Fruit fly (Drosophila melanogaster): ENCODE data around the gene ebd1.

ebd1 gene

dm6 chr3L:695510-695909 is 10.2 kb upstream of the ebd1 start:
- TF ChIP-seq Hnf4 (GFP tag; optimal IDR thresholded peaks at IDR 0.05): no peak
- no peak for TF ChIP-seq Dfd (GFP tag; optimal IDR thresholded peaks at IDR 0.05)

DNA sequence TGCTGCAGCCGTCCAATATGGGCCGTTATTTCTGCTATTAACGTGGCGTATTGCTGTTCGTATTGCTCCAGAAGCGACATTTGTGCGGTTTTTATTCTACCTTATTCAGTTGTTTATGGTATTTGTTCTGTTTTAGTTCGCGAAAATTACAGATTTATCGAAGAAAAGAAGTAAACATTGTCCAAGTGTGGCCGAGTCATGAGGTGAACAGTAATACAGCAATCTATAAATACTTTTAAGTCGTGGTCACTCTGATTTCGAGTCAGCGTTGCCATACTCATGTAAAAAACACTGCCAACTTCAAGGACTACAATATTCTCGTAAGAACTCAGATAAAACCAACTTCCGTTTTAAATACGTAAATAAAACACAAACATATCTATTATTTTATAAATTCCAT is 7.3 kb upstream of the ebd1 start, which contains the start of gene Vti1a:
Gene Vti1a (minus strand): TSS at position 221 of the 400 bp plus-strand sequence.
- TF ChIP-seq Sp1 (GFP tag; optimal IDR thresholded peaks at IDR 0.05) (no peak), Rel (GFP tag; optimal IDR thresholded peaks at IDR 0.05) (no peak), Rel (tag; optimal IDR thresholded peaks at IDR 0.05) (peak; percentile 31)

dm6 chr3L:690031-690686 is 4.8 kb upstream of the ebd1 start, which contains the start of the genes CG32483 and RabX6:
Gene CG32483, minus strand, starts transcription at chr3L:690081.
Gene RabX6, plus strand, starts transcription at chr3L:690517.
- TF ChIP-seq Jra (GFP tag; optimal IDR thresholded peaks at IDR 0.05) (no peak), Sp1 (GFP tag; optimal IDR thresholded peaks at IDR 0.05) (no peak), dl (GFP tag; optimal IDR thresholded peaks at IDR 0.05; ENCODE audit: insufficient read depth in 1 of 2, partially characterized antibody in 2 of 2) (no peak), sage (GFP tag; optimal IDR thresholded peaks at IDR 0.05) (no peak), Mio (GFP tag; optimal IDR thresholded peaks at IDR 0.05) (no peak), pan (optimal IDR thresholded peaks at IDR 0.05) (no peak), CG9705 (GFP tag; optimal IDR thresholded peaks at IDR 0.05) (no peak), usp (GFP tag; optimal IDR thresholded peaks at IDR 0.05) (no peak), woc (GFP tag; optimal IDR thresholded peaks at IDR 0.05) (no peak)

DNA sequence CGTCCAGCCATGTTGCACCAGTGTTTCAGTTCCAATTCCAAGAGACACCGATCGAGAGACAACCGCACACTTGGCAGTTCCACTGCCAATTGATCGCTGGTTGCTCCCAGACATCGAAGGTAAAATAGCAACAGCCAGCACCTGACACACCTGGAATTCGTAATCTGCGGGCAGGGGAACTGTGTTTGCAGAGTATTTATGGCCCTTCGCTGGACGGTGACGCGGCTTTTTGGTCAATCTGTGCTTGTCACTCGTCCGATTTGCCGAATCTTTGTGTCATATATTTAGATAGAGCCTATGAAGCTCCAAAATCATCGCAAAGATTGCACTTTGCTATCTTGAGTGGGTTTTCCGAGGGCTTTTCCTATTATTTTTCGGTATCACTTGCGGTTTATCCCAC is 2.5 kb upstream of the ebd1 start, which contains the start of gene hiro:
Gene hiro (minus strand): TSS at position 101 of the 400 bp plus-strand sequence.
- TF ChIP-seq pan (optimal IDR thresholded peaks at IDR 0.05) (no peak), Hnf4 (GFP tag; optimal IDR thresholded peaks at IDR 0.05) (no peak), rgr (GFP tag; optimal IDR thresholded peaks at IDR 0.05) (no peak), ey (GFP tag; optimal IDR thresholded peaks at IDR 0.05) (no peak), jim (GFP tag; optimal IDR thresholded peaks at IDR 0.05) (no peak), CrebA (GFP tag; optimal IDR thresholded peaks at IDR 0.05; ENCODE audit: borderline replicate concordance) (no peak), Vsx2 (GFP tag; optimal IDR thresholded peaks at IDR 0.05; ENCODE audit: partially characterized antibody) (no peak), brk (GFP tag; optimal IDR thresholded peaks at IDR 0.05) (no peak), dsf (GFP tag; optimal IDR thresholded peaks at IDR 0.05; ENCODE audit: borderline replicate concordance) (no peak), CG9705 (GFP tag; optimal IDR thresholded peaks at IDR 0.05) (no peak), Abd-B (GFP tag; optimal IDR thresholded peaks at IDR 0.05) (no peak), Mio (GFP tag; optimal IDR thresholded peaks at IDR 0.05) (no peak), CG32264 (GFP tag; optimal IDR thresholded peaks at IDR 0.05) (no peak), Dif (GFP tag; optimal IDR thresholded peaks at IDR 0.05; ENCODE audit: partially characterized antibody) (no peak), woc (GFP tag; optimal IDR thresholded peaks at IDR 0.05) (no peak), Hr83 (GFP tag; optimal IDR thresholded peaks at IDR 0.05; ENCODE audit: poor library complexity, severe bottlenecking) (no peak), foxo (GFP tag; optimal IDR thresholded peaks at IDR 0.05) (no peak), N (GFP tag; optimal IDR thresholded peaks at IDR 0.05) (no peak)

DNA sequence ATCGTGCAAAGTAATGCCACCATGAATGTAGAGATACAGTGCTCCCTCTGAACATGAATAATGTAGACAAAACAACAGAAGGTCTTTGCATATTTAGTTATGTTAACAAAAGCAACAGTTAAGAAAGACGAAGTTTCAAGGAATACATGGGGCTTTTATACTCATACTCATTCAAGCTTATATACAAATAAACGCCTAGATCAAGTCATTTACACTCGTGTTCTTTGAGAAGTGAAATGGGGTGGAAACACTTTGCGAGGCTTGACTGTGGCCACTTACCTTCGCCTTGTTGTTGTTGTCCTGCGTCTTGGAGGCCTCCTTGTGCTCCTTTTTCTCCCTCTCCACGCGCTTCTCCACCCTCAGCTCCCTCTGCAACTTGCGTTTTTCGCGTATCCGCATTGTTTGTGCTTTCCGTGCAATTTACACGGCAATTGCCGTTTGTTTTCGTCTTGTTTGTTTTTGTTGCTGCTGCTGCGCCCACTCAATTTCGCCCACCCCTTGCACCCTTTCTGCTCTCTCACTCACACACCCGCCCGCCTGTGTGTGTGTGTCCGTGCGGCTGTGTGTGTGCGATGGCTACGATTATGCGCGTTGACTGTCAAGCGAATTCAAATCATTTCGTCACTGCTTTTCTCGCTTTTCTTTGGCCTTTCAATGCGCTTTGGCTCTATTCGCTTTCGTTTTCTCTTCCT is 454 bp downstream of the ebd1 start:
- no peak for TF ChIP-seq Myc (optimal IDR thresholded peaks at IDR 0.05)
- TF ChIP-seq foxo (GFP tag; optimal IDR thresholded peaks at IDR 0.05): no peak
- peak; percentile 19 for TF ChIP-seq psq (GFP tag; optimal IDR thresholded peaks at IDR 0.05)
- peak; percentile 12 for TF ChIP-seq HLH106 (tag; optimal IDR thresholded peaks at IDR 0.05)

DNA sequence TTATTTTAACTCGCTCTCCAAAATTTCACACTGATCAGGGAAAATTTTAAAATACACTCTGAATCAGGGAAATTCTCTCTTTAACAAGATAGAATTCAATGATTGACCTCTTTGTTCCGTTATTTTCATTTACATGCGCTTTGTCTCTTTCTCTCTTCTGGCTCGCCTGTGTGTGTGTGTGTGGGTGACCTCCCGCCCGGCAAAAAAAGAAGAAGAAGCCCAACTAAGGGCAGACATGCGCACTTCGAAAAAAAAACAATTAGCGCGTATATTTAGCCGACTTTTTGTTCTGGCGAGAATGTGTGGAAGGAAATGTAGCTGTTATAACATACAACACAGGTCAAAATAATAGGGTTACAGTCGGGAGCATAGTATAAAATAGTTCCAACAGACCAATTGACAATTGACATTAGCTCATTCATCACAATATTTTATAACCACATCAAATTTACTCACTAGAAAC is 2.9 kb downstream of the ebd1 start, which contains the start of gene CG3386:
Gene CG3386 (minus strand): TSS at position 51 of the 463 bp plus-strand sequence.
- no peak for TF ChIP-seq brk (GFP tag; optimal IDR thresholded peaks at IDR 0.05)
- TF ChIP-seq fru (GFP tag; optimal IDR thresholded peaks at IDR 0.05): no peak
- no peak for TF ChIP-seq CG9705 (GFP tag; optimal IDR thresholded peaks at IDR 0.05)
- no peak for TF ChIP-seq Hnf4 (GFP tag; optimal IDR thresholded peaks at IDR 0.05)
- TF ChIP-seq Dfd (GFP tag; optimal IDR thresholded peaks at IDR 0.05): no peak
- no peak for TF ChIP-seq Sp1 (GFP tag; optimal IDR thresholded peaks at IDR 0.05)
- no peak for TF ChIP-seq Rel (GFP tag; optimal IDR thresholded peaks at IDR 0.05)
- TF ChIP-seq Rel (tag; optimal IDR thresholded peaks at IDR 0.05): no peak
- no peak for TF ChIP-seq pan (optimal IDR thresholded peaks at IDR 0.05)
- no peak for TF ChIP-seq CrebA (GFP tag; optimal IDR thresholded peaks at IDR 0.05; ENCODE audit: borderline replicate concordance)
